Fruit fly (Drosophila melanogaster) whole organism, embryonic: ENCODE results near the gene CG43707.

Source experiments
- Atf6 ChIP-seq: fragments of 200-800 bp; sonication (Bioruptor generic); IDR thresholded peaks from 2 replicates; pipeline ENCODE4 v1.3.6; 2022; ENCODE audit warnings: missing biosample characterization, missing genetic modification characterization
- CG10147 ChIP-seq: fragments of 200-800 bp; sonication (Bioruptor generic); optimal IDR thresholded peaks from 2 replicates; lab custom pipeline; 2019; ENCODE audit warnings: missing biosample characterization, mild to moderate bottlenecking, missing genetic modification characterization, moderate library complexity
- CG10543 ChIP-seq: fragments of 200-800 bp; sonication (Bioruptor generic); optimal IDR thresholded peaks from 3 replicates; lab custom pipeline; 2017; ENCODE audit warnings: missing biosample characterization, mild to moderate bottlenecking, missing genetic modification characterization, moderate library complexity
- CG11085 ChIP-seq: fragments of 200-800 bp; sonication (Bioruptor generic); IDR thresholded peaks from 2 replicates; pipeline ENCODE4 v1.3.6; 2022; ENCODE audit warnings: missing biosample characterization, missing genetic modification characterization
- CG12071 ChIP-seq: fragments of 200-800 bp; sonication (Bioruptor generic); optimal IDR thresholded peaks from 3 replicates; lab custom pipeline; 2018; ENCODE audit warnings: missing biosample characterization, mild to moderate bottlenecking, missing genetic modification characterization
- CG1602 ChIP-seq: fragments of 200-800 bp; sonication (Bioruptor generic); optimal IDR thresholded peaks from 3 replicates; lab custom pipeline; 2016; ENCODE audit warnings: missing biosample characterization, missing genetic modification characterization
- CG16779 ChIP-seq: fragments of 200-800 bp; sonication (Bioruptor generic); IDR thresholded peaks from 2 replicates; pipeline ENCODE4 v1.3.6; 2022; ENCODE audit warnings: missing biosample characterization, missing genetic modification characterization
- CG1832 ChIP-seq: fragments of 200-800 bp; sonication (Bioruptor generic); optimal IDR thresholded peaks from 2 replicates; lab custom pipeline; 2017; ENCODE audit warnings: missing biosample characterization, mild to moderate bottlenecking, missing genetic modification characterization, inconsistent platforms
- CG2202 ChIP-seq: fragments of 200-800 bp; sonication (Bioruptor generic); optimal IDR thresholded peaks from 2 replicates; lab custom pipeline; 2018; ENCODE audit warnings: missing biosample characterization, mild to moderate bottlenecking, missing genetic modification characterization
- CG30020 ChIP-seq: fragments of 200-800 bp; optimal IDR thresholded peaks from 2 replicates; lab custom pipeline; 2019; ENCODE audit warnings: missing biosample characterization, mild to moderate bottlenecking, missing genetic modification characterization, moderate library complexity
- CG31365 ChIP-seq: fragments of 200-800 bp; sonication (Bioruptor generic); optimal IDR thresholded peaks from 2 replicates; lab custom pipeline; 2018; ENCODE audit warnings: missing biosample characterization, mild to moderate bottlenecking, missing genetic modification characterization
- CG32532 ChIP-seq: fragments of 200-800 bp; sonication (Bioruptor generic); IDR thresholded peaks from 2 replicates; pipeline ENCODE4 v1.3.6; 2022; ENCODE audit warnings: missing biosample characterization, missing genetic modification characterization
- CG33557 ChIP-seq: fragments of 200-800 bp; sonication (Bioruptor generic); optimal IDR thresholded peaks from 2 replicates; lab custom pipeline; 2019; ENCODE audit warnings: missing biosample characterization, mild to moderate bottlenecking, missing genetic modification characterization, moderate library complexity
- CG3407 ChIP-seq: fragments of 200-800 bp; sonication (Bioruptor generic); optimal IDR thresholded peaks from 2 replicates; lab custom pipeline; 2018; ENCODE audit warnings: missing biosample characterization, mild to moderate bottlenecking, missing genetic modification characterization
- CG4282 ChIP-seq: fragments of 200-800 bp; sonication (Bioruptor generic); optimal IDR thresholded peaks from 2 replicates; lab custom pipeline; 2016; ENCODE audit warnings: missing biosample characterization, missing genetic modification characterization
- CG4707 ChIP-seq: fragments of 200-800 bp; sonication (Bioruptor generic); optimal IDR thresholded peaks from 2 replicates; lab custom pipeline; 2018; ENCODE audit warnings: missing biosample characterization, mild to moderate bottlenecking, missing genetic modification characterization, moderate library complexity
- CG6254 ChIP-seq: fragments of 200-800 bp; sonication (Bioruptor generic); optimal IDR thresholded peaks from 3 replicates; lab custom pipeline; 2017; ENCODE audit warnings: mild to moderate bottlenecking, missing biosample characterization, missing genetic modification reagents, missing genetic modification characterization
- CG8089 ChIP-seq: fragments of 200-800 bp; sonication (Bioruptor generic); optimal IDR thresholded peaks from 3 replicates; lab custom pipeline; 2016; ENCODE audit warnings: missing biosample characterization, missing genetic modification characterization
- CG9932 ChIP-seq: fragments of 200-800 bp; sonication (Bioruptor generic); IDR thresholded peaks from 2 replicates; pipeline ENCODE4 v1.3.6; 2022; ENCODE audit warnings: missing biosample characterization, missing genetic modification characterization
- Camta ChIP-seq: fragments of 200-800 bp; sonication (Bioruptor generic); optimal IDR thresholded peaks from 2 replicates; lab custom pipeline; 2016; ENCODE audit warnings: missing biosample characterization, missing genetic modification characterization
- Deaf1 ChIP-seq: fragments of 200-800 bp; optimal IDR thresholded peaks from 3 replicates; lab custom pipeline; 2019; ENCODE audit warnings: missing biosample characterization, mild to moderate bottlenecking, missing genetic modification characterization, moderate library complexity
- Dfd ChIP-seq, 2 experiments: fragments of >200 bp; optimal IDR thresholded peaks; 2 replicates each; lab custom pipeline; 2017; ENCODE audit warnings: missing biosample characterization in 2 of 2, missing genetic modification characterization in 2 of 2
- Doc3 ChIP-seq: fragments of 200-800 bp; sonication (Bioruptor generic); IDR thresholded peaks from 3 replicates; pipeline ENCODE4 v1.3.6; 2022; ENCODE audit warnings: missing biosample characterization, missing genetic modification characterization; ENCODE audit not compliant: partially characterized antibody
- Gsc ChIP-seq: fragments of 200-800 bp; sonication (Bioruptor generic); IDR thresholded peaks from 2 replicates; pipeline ENCODE4 v1.3.6; 2022; ENCODE audit warnings: missing biosample characterization, missing genetic modification characterization
- HLHmδ ChIP-seq: fragments of 200-800 bp; sonication (Bioruptor generic); optimal IDR thresholded peaks from 2 replicates; lab custom pipeline; 2018; ENCODE audit warnings: missing biosample characterization, mild to moderate bottlenecking, missing genetic modification characterization, moderate library complexity
- Mad ChIP-seq: fragments of 200-800 bp; sonication (Bioruptor generic); optimal IDR thresholded peaks from 2 replicates; lab custom pipeline; 2016; ENCODE audit warnings: missing biosample characterization, missing genetic modification characterization
- Med ChIP-seq: fragments of 200-800 bp; sonication (Bioruptor generic); peaks from one replicate; lab custom pipeline; 2016; ENCODE audit warnings: missing biosample characterization, missing genetic modification characterization, mild to moderate bottlenecking, inconsistent platforms, moderate library complexity
- NC2α ChIP-seq: fragments of 200-800 bp; sonication (Bioruptor generic); optimal IDR thresholded peaks from 2 replicates; lab custom pipeline; 2016; ENCODE audit warnings: missing biosample characterization, missing genetic modification characterization
- NFAT ChIP-seq: fragments of 200-800 bp; sonication (Bioruptor generic); IDR thresholded peaks from 2 replicates; pipeline ENCODE4 v1.3.6; 2022; ENCODE audit warnings: missing biosample characterization, missing genetic modification characterization
- Nf-YB ChIP-seq: fragments of 200-800 bp; sonication (Bioruptor generic); optimal IDR thresholded peaks from 3 replicates; lab custom pipeline; 2019; ENCODE audit warnings: missing biosample characterization, mild to moderate bottlenecking, missing genetic modification characterization, moderate library complexity
- Pdp1 ChIP-seq, 2 experiments: fragments of 200-800 bp; sonication (Bioruptor generic); optimal IDR thresholded peaks; 3 replicates each; lab custom pipeline; 2016; ENCODE audit warnings: missing biosample characterization in 2 of 2, missing genetic modification characterization in 2 of 2, mild to moderate bottlenecking in 1 of 2, moderate library complexity in 1 of 2
- TFAM ChIP-seq: fragments of 200-800 bp; sonication (Bioruptor generic); optimal IDR thresholded peaks from 2 replicates; lab custom pipeline; 2017; ENCODE audit warnings: missing biosample characterization, missing genetic modification characterization, inconsistent platforms
- Vsx1 ChIP-seq: fragments of 200-800 bp; sonication (Bioruptor generic); optimal IDR thresholded peaks from 2 replicates; lab custom pipeline; 2017; ENCODE audit warnings: missing biosample characterization, mild to moderate bottlenecking, missing genetic modification characterization, missing genetic modification reagents
- amos ChIP-seq: fragments of 200-800 bp; sonication (Bioruptor generic); IDR thresholded peaks from 2 replicates; pipeline ENCODE4 v1.3.6; 2022; ENCODE audit warnings: missing biosample characterization, missing genetic modification characterization; ENCODE audit not compliant: partially characterized antibody
- ash1 ChIP-seq: fragments of 200-800 bp; sonication (Bioruptor generic); optimal IDR thresholded peaks from 2 replicates; lab custom pipeline; 2018; ENCODE audit warnings: missing biosample characterization, mild to moderate bottlenecking, missing genetic modification characterization
- chinmo ChIP-seq: fragments of 200-800 bp; sonication (Bioruptor generic); IDR thresholded peaks from 4 replicates; pipeline ENCODE4 v1.3.6; 2022; ENCODE audit warnings: missing biosample characterization, missing genetic modification characterization; ENCODE audit not compliant: partially characterized antibody
- cwo ChIP-seq: fragments of 200-800 bp; sonication (Bioruptor generic); optimal IDR thresholded peaks from 3 replicates; lab custom pipeline; 2017; ENCODE audit warnings: missing biosample characterization, missing genetic modification characterization, mild to moderate bottlenecking, moderate library complexity, missing genetic modification reagents
- dpn ChIP-seq, 2 experiments: fragments of 200-800 bp; sonication (Bioruptor generic); optimal IDR thresholded peaks; 3 replicates each; lab custom pipeline; 2016; ENCODE audit warnings: missing biosample characterization in 2 of 2, missing genetic modification characterization in 2 of 2
- gcm ChIP-seq: fragments of 200-800 bp; sonication (Bioruptor generic); optimal IDR thresholded peaks from 2 replicates; lab custom pipeline; 2019; ENCODE audit warnings: missing biosample characterization, mild to moderate bottlenecking, missing genetic modification characterization, moderate library complexity
- lmd ChIP-seq: fragments of 200-800 bp; sonication (Bioruptor generic); IDR thresholded peaks from 2 replicates; pipeline ENCODE4 v1.3.6; 2022; ENCODE audit warnings: missing biosample characterization, missing genetic modification characterization
- nau ChIP-seq: fragments of 200-800 bp; sonication (Bioruptor generic); optimal IDR thresholded peaks from 3 replicates; lab custom pipeline; 2017; ENCODE audit warnings: missing biosample characterization, mild to moderate bottlenecking, missing genetic modification characterization, missing genetic modification reagents
- odd ChIP-seq: fragments of 200-800 bp; sonication (Bioruptor generic); optimal IDR thresholded peaks from 2 replicates; lab custom pipeline; 2017; ENCODE audit warnings: missing biosample characterization, mild to moderate bottlenecking, missing genetic modification characterization
- org-1 ChIP-seq: fragments of 200-800 bp; sonication (Bioruptor generic); optimal IDR thresholded peaks from 2 replicates; lab custom pipeline; 2017; ENCODE audit warnings: missing biosample characterization, missing genetic modification characterization
- p53 ChIP-seq: fragments of 200-800 bp; sonication (Bioruptor generic); optimal IDR thresholded peaks from 2 replicates; lab custom pipeline; 2016; ENCODE audit warnings: missing biosample characterization, missing genetic modification characterization
- repo ChIP-seq: fragments of 200-800 bp; sonication (Bioruptor generic); optimal IDR thresholded peaks from 2 replicates; lab custom pipeline; 2016; ENCODE audit warnings: missing biosample characterization, missing genetic modification characterization
- rib ChIP-seq: fragments of 200-800 bp; sonication (Bioruptor generic); IDR thresholded peaks from 2 replicates; pipeline ENCODE4 v1.3.6; 2022; ENCODE audit warnings: missing biosample characterization, missing genetic modification characterization
- unc-4 ChIP-seq: fragments of 200-800 bp; sonication (Bioruptor generic); IDR thresholded peaks from 2 replicates; pipeline ENCODE4 v1.3.6; 2022; ENCODE audit warnings: missing biosample characterization, missing genetic modification characterization; ENCODE audit not compliant: partially characterized antibody
- usp ChIP-seq: fragments of >200 bp; optimal IDR thresholded peaks from 2 replicates; lab custom pipeline; 2017; ENCODE audit warnings: missing biosample characterization, missing genetic modification characterization
- wek ChIP-seq: fragments of 200-800 bp; sonication (Bioruptor generic); optimal IDR thresholded peaks from 3 replicates; lab custom pipeline; 2018; ENCODE audit warnings: missing biosample characterization, mild to moderate bottlenecking, missing genetic modification characterization, moderate library complexity

CG43707 gene

DNA sequence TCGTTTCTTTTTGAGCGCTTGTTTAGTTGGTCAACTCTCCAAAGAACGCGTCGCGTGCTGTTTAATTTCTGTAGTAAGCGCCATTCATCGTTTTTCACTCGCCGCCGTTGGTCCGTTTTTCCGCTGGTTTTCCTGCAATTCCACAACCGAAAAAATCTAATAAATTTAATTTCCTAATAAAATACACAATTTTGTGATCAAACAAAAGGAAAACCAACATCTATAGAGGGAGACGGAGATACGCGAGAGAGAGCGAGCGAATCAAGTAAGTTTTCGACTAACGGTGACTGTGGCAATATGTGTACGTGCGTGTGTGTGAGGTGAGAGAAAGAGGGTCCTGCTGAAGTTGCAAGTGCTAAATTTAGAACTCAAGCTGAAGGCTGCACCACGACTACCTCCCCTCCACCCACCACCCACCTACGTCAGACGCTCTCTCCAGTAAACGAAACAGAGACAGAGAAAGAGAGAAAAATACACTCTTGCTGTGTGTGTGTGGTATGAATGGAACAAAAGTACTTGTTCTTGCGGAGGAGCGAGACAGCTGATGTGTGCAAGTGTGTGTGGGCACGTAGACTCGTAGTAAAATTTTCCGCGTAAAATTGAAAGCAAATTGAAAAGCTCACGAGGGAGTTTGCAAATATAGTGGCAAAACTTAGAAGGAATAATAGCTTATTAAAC is 46.5 kb downstream of the CG43707 start, which contains the start of gene Reph (continued):
- TF ChIP-seq Med (GFP tag; lab: Kevin White, UChicago): peak; percentile 72
- no peak for TF ChIP-seq Atf6 (GFP tag; lab: Robert Waterston, UW)
- TF ChIP-seq Gsc (GFP tag; lab: Robert Waterston, UW): no peak
- peak; percentile 33; the same call in 1 of the 2 replicates for TF ChIP-seq CG9932 (GFP tag; lab: Robert Waterston, UW)
- no peak for TF ChIP-seq org-1
- TF ChIP-seq Vsx1: peak; percentile 35
- TF ChIP-seq ash1 (GFP tag; lab: Kevin White, UChicago): peak; percentile 67
- no peak for TF ChIP-seq CG10147 (GFP tag; lab: Kevin White, UChicago)
- peak; percentile 61 for TF ChIP-seq HLHmδ
- TF ChIP-seq CG1832 (GFP tag; lab: Kevin White, UChicago): peak; percentile 88
- peak; percentile 59 for TF ChIP-seq cwo (GFP tag; lab: Kevin White, UChicago)
- TF ChIP-seq rib (GFP tag; lab: Robert Waterston, UW): peak; percentile 75
- 0 out of 2 replicates have a peak, but pooled peaks have one; percentile 37 for TF ChIP-seq CG16779 (GFP tag; lab: Robert Waterston, UW)
- no peak for TF ChIP-seq NC2α (GFP tag; lab: Kevin White, UChicago)
- TF ChIP-seq gcm (GFP tag; lab: Kevin White, UChicago): no peak
- TF ChIP-seq odd (GFP tag; lab: Kevin White, UChicago): no peak
- no peak for TF ChIP-seq p53 (GFP tag; lab: Kevin White, UChicago)
- no peak for TF ChIP-seq CG8089 (GFP tag; lab: Kevin White, UChicago)
- no peak for TF ChIP-seq CG1602
- peak; percentile 45; the same call in 1 of the 2 replicates for TF ChIP-seq CG32532
- no peak for TF ChIP-seq wek (GFP tag; lab: Kevin White, UChicago)
- TF ChIP-seq CG2202 (tag; lab: Kevin White, UChicago): no peak
- TF ChIP-seq Camta (GFP tag; lab: Kevin White, UChicago): no peak
- no peak for TF ChIP-seq CG3407
- peak; percentile 45 for TF ChIP-seq Deaf1 (tag; lab: Kevin White, UChicago)
- no peak for TF ChIP-seq nau (GFP tag; lab: Kevin White, UChicago)
- peak; percentile 60; the same call in 1 of the 2 replicates for TF ChIP-seq NFAT
- no peak for TF ChIP-seq Pdp1 (GFP tag; optimal IDR thresholded peaks at IDR 0.05; lab: Kevin White, UChicago)
- no peak for TF ChIP-seq Mad (GFP tag; lab: Kevin White, UChicago)
- peak; percentile 57 for TF ChIP-seq CG12071
- TF ChIP-seq CG30020 (tag; lab: Kevin White, UChicago): no peak
- TF ChIP-seq CG10543 (GFP tag; lab: Kevin White, UChicago): peak; percentile 10
- TF ChIP-seq TFAM (GFP tag; lab: Kevin White, UChicago): no peak
- no peak for TF ChIP-seq repo (GFP tag; lab: Kevin White, UChicago)
- TF ChIP-seq usp (GFP tag; lab: Kevin White, UChicago): no peak
- TF ChIP-seq unc-4 (GFP tag; lab: Robert Waterston, UW): 0 out of 2 replicates have a peak, but pooled peaks have one; percentile 8
- peak; percentile 12 for TF ChIP-seq CG33557 (GFP tag; lab: Kevin White, UChicago)
- TF ChIP-seq CG6254 (GFP tag; lab: Kevin White, UChicago): no peak
- no peak for TF ChIP-seq CG11085
- no peak for TF ChIP-seq amos (GFP tag; lab: Robert Waterston, UW)
- peak in 1 of 2 experiments; percentile 16 for TF ChIP-seq dpn (GFP tag; optimal IDR thresholded peaks at IDR 0.05; lab: Kevin White, UChicago)
- TF ChIP-seq CG4707 (GFP tag; lab: Kevin White, UChicago): peak; percentile 9
- no peak for TF ChIP-seq CG31365 (tag; lab: Kevin White, UChicago)
- TF ChIP-seq Dfd (GFP tag; optimal IDR thresholded peaks at IDR 0.05; lab: Kevin White, UChicago): no peak
- TF ChIP-seq Doc3 (GFP tag; lab: Robert Waterston, UW): no peak
- peak; percentile 67; the same call in 1 of the 4 replicates for TF ChIP-seq chinmo
- no peak for TF ChIP-seq CG4282 (GFP tag; lab: Kevin White, UChicago)
- no peak; the same call in 1 of the 2 replicates for TF ChIP-seq lmd (GFP tag; lab: Robert Waterston, UW)
- peak; percentile 30 for TF ChIP-seq Nf-YB (GFP tag; lab: Kevin White, UChicago)
